Fruit fly (Drosophila melanogaster): ENCODE results near the gene CG13028.
A peak's percentile ranks its signal among the peaks of the same experiment; 100 is the strongest.

CG13028 gene

DNA sequence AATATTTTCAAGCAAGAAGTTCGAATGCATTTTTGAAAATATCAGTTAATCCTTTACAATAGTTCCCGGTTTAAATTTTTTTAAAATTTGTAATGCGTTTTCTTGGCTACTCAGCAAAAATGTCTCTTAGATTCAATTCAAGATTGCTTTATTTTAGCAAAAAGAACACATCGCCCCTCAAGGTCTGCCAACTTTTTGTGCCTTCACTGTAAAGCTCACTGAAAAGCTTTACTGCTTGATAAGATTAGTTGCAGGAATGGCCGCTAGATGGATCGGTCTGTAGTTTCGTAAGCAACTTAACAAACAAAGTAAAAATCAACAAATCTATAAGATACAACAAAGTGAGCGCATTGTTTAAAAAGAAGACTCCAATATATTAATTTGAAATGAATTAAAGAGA, 39.0 kb upstream of the CG13028 start:
- no peak for TF ChIP-seq CG1620 (GFP tag; optimal IDR thresholded peaks at IDR 0.05)
- no peak for TF ChIP-seq tj (GFP tag; optimal IDR thresholded peaks at IDR 0.05)
- no peak for TF ChIP-seq CG7101 (tag; optimal IDR thresholded peaks at IDR 0.05)
- no peak for TF ChIP-seq Clk (GFP tag; optimal IDR thresholded peaks at IDR 0.05)
- no peak for TF ChIP-seq cnc (optimal IDR thresholded peaks at IDR 0.05)
- no peak for TF ChIP-seq Hr96 (GFP tag; optimal IDR thresholded peaks at IDR 0.05)
- TF ChIP-seq Mnt (GFP tag; optimal IDR thresholded peaks at IDR 0.05) = no peak
- no peak for TF ChIP-seq CG12768 (GFP tag; optimal IDR thresholded peaks at IDR 0.05)
- no peak for TF ChIP-seq kay (GFP tag; ENCODE audit: borderline replicate concordance)
- TF ChIP-seq bab1 (GFP tag; optimal IDR thresholded peaks at IDR 0.05) = no peak
- no peak for TF ChIP-seq toe (GFP tag; optimal IDR thresholded peaks at IDR 0.05)
- no peak for TF ChIP-seq CG7045 (GFP tag; optimal IDR thresholded peaks at IDR 0.05)
- TF ChIP-seq CG14711 (tag; optimal IDR thresholded peaks at IDR 0.05) = no peak
- TF ChIP-seq cic (GFP tag; optimal IDR thresholded peaks at IDR 0.05) = no peak
- TF ChIP-seq Crg-1 (GFP tag; optimal IDR thresholded peaks at IDR 0.05) = no peak
- TF ChIP-seq CG33017 (tag; optimal IDR thresholded peaks at IDR 0.05) = no peak
- no peak for TF ChIP-seq CG5204 (GFP tag; optimal IDR thresholded peaks at IDR 0.05)
- TF ChIP-seq CG11617 (GFP tag; optimal IDR thresholded peaks at IDR 0.05) = no peak
- TF ChIP-seq pad (GFP tag; optimal IDR thresholded peaks at IDR 0.05) = no peak
- TF ChIP-seq ovo (GFP tag; optimal IDR thresholded peaks at IDR 0.05) = no peak

DNA sequence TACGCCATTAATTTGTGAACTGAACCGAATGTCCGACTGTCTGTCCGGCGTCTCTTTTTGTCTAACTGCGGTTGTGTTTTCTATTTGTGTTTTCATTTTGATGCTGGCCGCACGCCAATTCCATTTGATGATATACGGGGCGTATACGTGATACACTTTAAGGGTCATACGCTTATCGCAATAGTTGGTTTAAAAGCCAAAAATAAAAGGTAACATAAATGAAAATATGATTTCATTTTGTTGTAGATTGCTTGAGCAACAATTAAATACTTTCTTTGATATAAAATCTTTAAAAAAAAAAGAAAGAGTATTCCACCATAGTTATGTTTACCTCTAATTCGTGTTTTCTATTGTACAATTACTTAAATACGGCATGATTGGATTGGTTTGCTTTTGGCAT, 38.0 kb upstream of the CG13028 start:
- TF ChIP-seq tj (GFP tag; optimal IDR thresholded peaks at IDR 0.05) (no peak), CG1620 (GFP tag; optimal IDR thresholded peaks at IDR 0.05) (no peak), ovo (GFP tag; optimal IDR thresholded peaks at IDR 0.05) (no peak), CG33017 (tag; optimal IDR thresholded peaks at IDR 0.05) (peak; percentile 45), cnc (optimal IDR thresholded peaks at IDR 0.05) (no peak), Clk (GFP tag; optimal IDR thresholded peaks at IDR 0.05) (no peak), CG7101 (tag; optimal IDR thresholded peaks at IDR 0.05) (no peak), CG14711 (tag; optimal IDR thresholded peaks at IDR 0.05) (no peak), toe (GFP tag; optimal IDR thresholded peaks at IDR 0.05) (no peak)

DNA sequence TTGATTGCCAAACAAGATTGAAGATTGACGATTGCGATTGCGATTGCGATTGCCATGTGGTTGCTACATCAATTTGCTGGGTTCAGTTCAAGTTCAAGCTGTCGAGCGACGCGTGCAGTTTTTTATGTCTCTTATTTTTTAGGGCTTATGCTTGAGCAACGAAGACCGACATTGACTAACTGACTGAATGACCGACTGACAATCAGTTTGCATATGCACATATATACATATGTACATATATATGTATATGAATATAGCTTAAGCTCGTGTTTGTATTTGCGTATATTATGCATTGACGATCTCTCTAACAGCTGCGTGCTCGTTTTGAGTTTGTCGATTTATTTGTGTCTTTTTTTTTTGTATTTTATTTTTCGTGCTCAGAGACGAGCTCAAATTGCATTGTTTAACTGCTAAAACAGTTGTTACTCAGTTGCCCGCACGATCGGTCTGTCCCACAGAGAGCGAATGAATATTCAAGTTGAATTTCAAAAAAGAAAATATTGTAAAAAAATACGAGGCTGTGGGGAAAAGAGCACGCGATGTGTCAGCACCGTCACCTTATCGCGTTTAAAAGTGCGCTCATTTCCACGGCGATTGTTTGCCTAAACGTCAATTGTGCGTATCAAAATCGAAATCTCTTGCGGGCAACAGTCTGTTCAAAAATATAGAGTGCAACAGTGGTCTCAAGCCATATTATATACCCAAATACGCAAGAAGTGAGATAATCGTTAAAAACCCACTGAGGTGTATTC, 36.7 kb upstream of the CG13028 start:
- no peak for TF ChIP-seq CG33017 (tag; optimal IDR thresholded peaks at IDR 0.05)
- no peak for TF ChIP-seq CG7045 (GFP tag; optimal IDR thresholded peaks at IDR 0.05)
- no peak for TF ChIP-seq Crg-1 (GFP tag; optimal IDR thresholded peaks at IDR 0.05)
- no peak for TF ChIP-seq Clk (GFP tag; optimal IDR thresholded peaks at IDR 0.05)
- TF ChIP-seq ovo (GFP tag; optimal IDR thresholded peaks at IDR 0.05) = no peak
- no peak for TF ChIP-seq toe (GFP tag; optimal IDR thresholded peaks at IDR 0.05)
- no peak for TF ChIP-seq CG11617 (GFP tag; optimal IDR thresholded peaks at IDR 0.05)
- TF ChIP-seq CG12768 (GFP tag; optimal IDR thresholded peaks at IDR 0.05) = peak; percentile 35
- TF ChIP-seq bab1 (GFP tag; optimal IDR thresholded peaks at IDR 0.05) = peak; percentile 34
- TF ChIP-seq kay (GFP tag; ENCODE audit: borderline replicate concordance) = peak; percentile 95
- peak; percentile 29 for TF ChIP-seq tj (GFP tag; optimal IDR thresholded peaks at IDR 0.05)
- TF ChIP-seq CG7101 (tag; optimal IDR thresholded peaks at IDR 0.05) = no peak
- TF ChIP-seq cic (GFP tag; optimal IDR thresholded peaks at IDR 0.05) = peak; percentile 65
- peak; percentile 10 for TF ChIP-seq CG14711 (tag; optimal IDR thresholded peaks at IDR 0.05)

DNA sequence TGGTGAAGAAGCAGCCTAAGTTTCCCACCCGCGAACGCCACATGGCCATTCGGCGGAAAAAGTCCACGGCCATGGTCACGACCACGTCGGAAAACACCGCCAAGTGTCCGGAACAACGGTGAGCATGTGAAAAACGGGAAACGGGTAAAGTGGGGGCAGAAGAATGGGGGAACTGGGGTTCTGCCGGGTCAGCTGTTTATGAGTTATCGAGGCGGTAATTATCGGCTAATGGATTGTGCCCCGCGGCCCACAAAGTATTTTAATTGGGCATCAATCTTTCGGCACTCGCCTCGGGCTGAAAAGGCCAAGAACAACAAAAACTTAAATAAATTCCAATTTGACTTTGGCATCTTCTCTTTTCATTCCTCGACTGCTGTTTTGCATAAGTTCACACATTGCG, 35.8 kb upstream of the CG13028 start:
- TF ChIP-seq tj (GFP tag; optimal IDR thresholded peaks at IDR 0.05) (peak; percentile 60), bab1 (GFP tag; optimal IDR thresholded peaks at IDR 0.05) (no peak)

DNA sequence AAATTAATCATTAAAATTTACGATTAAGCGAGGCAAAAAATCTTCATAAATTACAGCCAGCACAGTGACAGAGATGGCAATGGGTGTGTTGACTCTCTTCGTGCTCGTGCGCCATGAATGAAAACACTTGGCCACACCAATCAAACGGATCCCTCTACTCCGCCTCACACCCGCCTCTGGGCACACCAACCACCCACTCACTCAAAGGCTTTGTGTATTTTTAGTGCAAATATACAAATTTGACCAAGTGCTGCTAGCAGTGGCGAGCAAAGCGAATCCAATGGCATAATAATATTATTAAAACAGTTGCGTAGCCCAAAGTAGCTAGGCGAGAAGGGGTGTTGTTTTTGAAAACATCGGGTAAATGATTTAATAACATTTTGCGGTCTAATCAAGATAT, 33.5 kb upstream of the CG13028 start:
- TF ChIP-seq toe (GFP tag; optimal IDR thresholded peaks at IDR 0.05) (no peak), CG1620 (GFP tag; optimal IDR thresholded peaks at IDR 0.05) (no peak), kay (GFP tag; ENCODE audit: borderline replicate concordance) (no peak), ovo (GFP tag; optimal IDR thresholded peaks at IDR 0.05) (no peak), CG7045 (GFP tag; optimal IDR thresholded peaks at IDR 0.05) (no peak), Mnt (GFP tag; optimal IDR thresholded peaks at IDR 0.05) (no peak), cic (GFP tag; optimal IDR thresholded peaks at IDR 0.05) (no peak), CG11617 (GFP tag; optimal IDR thresholded peaks at IDR 0.05) (no peak)

DNA sequence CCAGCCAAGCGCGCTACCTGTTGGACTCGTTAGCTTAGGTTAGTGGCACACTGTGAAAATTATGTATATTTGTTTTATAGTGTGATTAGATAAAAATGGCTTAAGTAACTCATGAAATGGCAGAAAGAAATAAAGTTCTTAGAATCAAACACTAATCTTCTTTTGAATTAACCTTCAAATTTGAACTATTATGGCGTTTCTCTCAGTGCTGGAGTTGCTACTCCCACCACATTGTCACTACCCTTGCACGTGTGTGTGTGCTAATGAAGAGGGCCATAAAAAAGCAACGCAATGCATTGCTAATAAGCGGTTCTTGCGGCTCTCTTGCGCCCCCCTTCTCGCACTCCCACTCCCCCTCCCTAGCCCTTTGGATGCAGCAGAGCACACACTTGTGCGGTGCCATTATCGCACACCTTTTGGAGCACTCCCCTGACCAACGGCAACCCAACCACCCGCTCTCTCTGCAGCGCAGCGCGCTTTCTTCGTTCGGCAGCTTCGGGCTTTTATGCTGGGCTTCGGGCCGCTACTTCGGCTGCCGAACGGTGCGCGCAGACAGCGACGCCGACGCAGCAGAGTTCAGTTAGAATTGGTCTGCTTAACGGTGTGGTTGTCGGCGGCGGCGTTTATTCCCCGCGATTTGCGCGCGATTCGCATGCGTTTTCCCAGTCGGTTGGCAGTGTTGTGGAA, 32.3 kb upstream of the CG13028 start:
- TF ChIP-seq bab1 (GFP tag; optimal IDR thresholded peaks at IDR 0.05) (peak; percentile 82), cnc (optimal IDR thresholded peaks at IDR 0.05) (no peak), cic (GFP tag; optimal IDR thresholded peaks at IDR 0.05) (peak; percentile 43), CG12768 (GFP tag; optimal IDR thresholded peaks at IDR 0.05) (peak; percentile 61), ovo (GFP tag; optimal IDR thresholded peaks at IDR 0.05) (peak; percentile 54), CG33017 (tag; optimal IDR thresholded peaks at IDR 0.05) (peak; percentile 9), Clk (GFP tag; optimal IDR thresholded peaks at IDR 0.05) (no peak), toe (GFP tag; optimal IDR thresholded peaks at IDR 0.05) (no peak), Hr96 (GFP tag; optimal IDR thresholded peaks at IDR 0.05) (no peak), CG7045 (GFP tag; optimal IDR thresholded peaks at IDR 0.05) (no peak), pad (GFP tag; optimal IDR thresholded peaks at IDR 0.05) (peak; percentile 66), Mnt (GFP tag; optimal IDR thresholded peaks at IDR 0.05) (peak; percentile 46), kay (GFP tag; ENCODE audit: borderline replicate concordance) (peak; percentile 22), CG11617 (GFP tag; optimal IDR thresholded peaks at IDR 0.05) (peak; percentile 46), CG7101 (tag; optimal IDR thresholded peaks at IDR 0.05) (peak; percentile 55), CG1620 (GFP tag; optimal IDR thresholded peaks at IDR 0.05) (no peak), Crg-1 (GFP tag; optimal IDR thresholded peaks at IDR 0.05) (peak; percentile 42), CG5204 (GFP tag; optimal IDR thresholded peaks at IDR 0.05) (no peak), CG14711 (tag; optimal IDR thresholded peaks at IDR 0.05) (peak; percentile 58), tj (GFP tag; optimal IDR thresholded peaks at IDR 0.05) (peak; percentile 88)
